Worm (Caenorhabditis elegans) whole organism, early embryonic: ENCODE measurements around the gene F49H12.3.

Source experiments
- ama-1 ChIP-seq: fragments of 150-350 bp; optimal IDR thresholded peaks from 2 replicates; lab custom pipeline; 2014
- ets-7 ChIP-seq: sonication (generic microtip); optimal IDR thresholded peaks from 2 replicates; lab custom pipeline; 2016; ENCODE audit warnings: missing genotype, missing genetic modification characterization, missing compliant biosample characterization
- tbx-11 ChIP-seq: fragments of 200-800 bp; sonication (Bioruptor generic); IDR thresholded peaks from 2 replicates; pipeline ENCODE4 v1.3.6; 2022; ENCODE audit warnings: missing genetic modification characterization, missing compliant biosample characterization

- no peak for TF ChIP-seq ets-7 (tag; lab: Kevin White, UChicago)
- TF ChIP-seq tbx-11 (GFP tag; lab: Robert Waterston, UW) = no peak
- no peak for TF ChIP-seq ama-1 (lab: Kevin White, UChicago)
Measured at ce11 chrX:2074055-2074454, 10.1 kb upstream of the F49H12.3 start, which contains the start of gene txdc-12.2.
